Fruit fly (Drosophila melanogaster) whole organism, prepupa: ENCODE data around the gene Sclp.

ENCODE experiments used
- CG10631 ChIP-seq: fragments of 200-800 bp; sonication (Bioruptor generic); optimal IDR thresholded peaks from 2 replicates; lab custom pipeline; 2016; ENCODE audit warnings: missing biosample characterization, missing genetic modification characterization
- CG10669 ChIP-seq: fragments of 200-800 bp; sonication (Bioruptor generic); optimal IDR thresholded peaks from 3 replicates; lab custom pipeline; 2018; ENCODE audit warnings: missing biosample characterization, mild to moderate bottlenecking, missing genetic modification characterization, moderate library complexity
- CG11294 ChIP-seq: fragments of 200-800 bp; sonication (Bioruptor generic); IDR thresholded peaks from 2 replicates; pipeline ENCODE4 v1.3.6; 2022; ENCODE audit warnings: missing biosample characterization, missing genetic modification characterization
- CG11762 ChIP-seq: fragments of 200-800 bp; sonication (Bioruptor generic); optimal IDR thresholded peaks from 3 replicates; lab custom pipeline; 2016; ENCODE audit warnings: missing biosample characterization, missing genetic modification characterization; ENCODE audit not compliant: insufficient read depth
- CG1621 ChIP-seq: fragments of 200-800 bp; sonication (Bioruptor generic); optimal IDR thresholded peaks from 3 replicates; lab custom pipeline; 2018; ENCODE audit warnings: missing biosample characterization, mild to moderate bottlenecking, missing genetic modification characterization
- CG3032 ChIP-seq: fragments of 200-800 bp; optimal IDR thresholded peaks from 2 replicates; lab custom pipeline; 2019; ENCODE audit warnings: missing biosample characterization, mild to moderate bottlenecking, missing genetic modification characterization, moderate library complexity
- CG31627 ChIP-seq: fragments of 200-800 bp; sonication (Bioruptor generic); optimal IDR thresholded peaks from 3 replicates; lab custom pipeline; 2016; ENCODE audit warnings: missing biosample characterization, missing genetic modification characterization
- CG34406 ChIP-seq: fragments of 200-800 bp; sonication (Bioruptor generic); optimal IDR thresholded peaks from 3 replicates; lab custom pipeline; 2016; ENCODE audit warnings: missing biosample characterization, missing genetic modification characterization
- CG4318 ChIP-seq: fragments of 200-800 bp; sonication (Bioruptor generic); optimal IDR thresholded peaks from 3 replicates; lab custom pipeline; 2017; ENCODE audit warnings: missing biosample characterization, mild to moderate bottlenecking, missing genetic modification characterization
- CG6163 ChIP-seq: fragments of 200-800 bp; sonication (Bioruptor generic); IDR thresholded peaks from 3 replicates; pipeline ENCODE4 v1.3.6; 2022; ENCODE audit warnings: missing biosample characterization, missing genetic modification characterization
- CG6792 ChIP-seq: fragments of 200-800 bp; sonication (Bioruptor generic); optimal IDR thresholded peaks from 3 replicates; lab custom pipeline; 2016; ENCODE audit warnings: missing biosample characterization, missing genetic modification characterization
- CG6808 ChIP-seq: fragments of 200-800 bp; sonication (Bioruptor generic); optimal IDR thresholded peaks from 3 replicates; lab custom pipeline; 2017; ENCODE audit warnings: missing biosample characterization, missing genetic modification characterization, mild to moderate bottlenecking, moderate library complexity, missing genetic modification reagents
- CG6854 ChIP-seq: fragments of 200-800 bp; sonication (Bioruptor generic); optimal IDR thresholded peaks from 2 replicates; lab custom pipeline; 2017; ENCODE audit warnings: missing biosample characterization, mild to moderate bottlenecking, missing genetic modification characterization
- CG7368 ChIP-seq: fragments of 200-800 bp; sonication (Bioruptor generic); optimal IDR thresholded peaks from 3 replicates; lab custom pipeline; 2016; ENCODE audit warnings: missing biosample characterization, missing genetic modification characterization
- CG8119 ChIP-seq: fragments of 200-800 bp; sonication (Bioruptor generic); IDR thresholded peaks from 3 replicates; pipeline ENCODE4 v1.3.6; 2022; ENCODE audit warnings: missing biosample characterization, missing genetic modification characterization
- Eip75B ChIP-seq: fragments of 200-800 bp; sonication (Bioruptor generic); optimal IDR thresholded peaks from 3 replicates; lab custom pipeline; 2016; ENCODE audit warnings: missing biosample characterization, missing genetic modification characterization
- Eip78C ChIP-seq: fragments of 200-800 bp; sonication (Bioruptor generic); peaks from one replicate; lab custom pipeline; 2016; ENCODE audit warnings: missing biosample characterization, missing genetic modification characterization
- Eip93F ChIP-seq: fragments of 200-800 bp; sonication (Bioruptor generic); optimal IDR thresholded peaks from 2 replicates; lab custom pipeline; 2016; ENCODE audit warnings: missing biosample characterization, mild to moderate bottlenecking, missing genetic modification characterization
- Gug ChIP-seq: fragments of 200-800 bp; sonication (Bioruptor generic); IDR thresholded peaks from 2 replicates; pipeline ENCODE4 v1.3.6; 2022; ENCODE audit warnings: missing biosample characterization, missing genetic modification characterization
- Hr39 ChIP-seq: fragments of 200-800 bp; sonication (Bioruptor generic); optimal IDR thresholded peaks from 2 replicates; lab custom pipeline; 2016; ENCODE audit warnings: missing biosample characterization, missing genetic modification characterization
- Hr4 ChIP-seq: fragments of 200-800 bp; sonication (Bioruptor generic); optimal IDR thresholded peaks from 3 replicates; lab custom pipeline; 2016; ENCODE audit warnings: missing biosample characterization, missing genetic modification characterization
- Lpt ChIP-seq: fragments of 200-800 bp; sonication (Bioruptor generic); optimal IDR thresholded peaks from 3 replicates; lab custom pipeline; 2016; ENCODE audit warnings: missing biosample characterization, missing genetic modification characterization
- Met ChIP-seq: fragments of 200-800 bp; sonication (Bioruptor generic); optimal IDR thresholded peaks from 3 replicates; lab custom pipeline; 2016; ENCODE audit warnings: missing biosample characterization, missing genetic modification characterization
- OdsH ChIP-seq: fragments of 200-800 bp; sonication (Bioruptor generic); optimal IDR thresholded peaks from 3 replicates; lab custom pipeline; 2016; ENCODE audit warnings: missing biosample characterization, missing genetic modification characterization
- Sox14 ChIP-seq: fragments of 200-800 bp; sonication (Bioruptor generic); optimal IDR thresholded peaks from 3 replicates; lab custom pipeline; 2016; ENCODE audit warnings: missing biosample characterization, missing genetic modification characterization
- Sox15 ChIP-seq: fragments of 200-800 bp; sonication (Bioruptor generic); optimal IDR thresholded peaks from 3 replicates; lab custom pipeline; 2016; ENCODE audit warnings: missing biosample characterization, missing genetic modification characterization
- achi ChIP-seq: fragments of 200-800 bp; sonication (Bioruptor generic); optimal IDR thresholded peaks from 3 replicates; lab custom pipeline; 2016; ENCODE audit warnings: missing biosample characterization, missing genetic modification characterization
- cyc ChIP-seq: fragments of 200-800 bp; sonication (Bioruptor generic); optimal IDR thresholded peaks from 3 replicates; lab custom pipeline; 2016; ENCODE audit warnings: missing biosample characterization, missing genetic modification characterization
- dsx ChIP-seq: fragments of 200-800 bp; optimal IDR thresholded peaks from 3 replicates; lab custom pipeline; 2019; ENCODE audit warnings: missing biosample characterization, mild to moderate bottlenecking, missing genetic modification characterization, moderate library complexity; ENCODE audit not compliant: poor library complexity, severe bottlenecking
- esn ChIP-seq: fragments of 200-800 bp; sonication (Bioruptor generic); optimal IDR thresholded peaks from 2 replicates; lab custom pipeline; 2016; ENCODE audit warnings: missing biosample characterization, mild to moderate bottlenecking, missing genetic modification characterization, moderate library complexity
- fd85E ChIP-seq: fragments of 200-800 bp; sonication (Bioruptor generic); optimal IDR thresholded peaks from 3 replicates; lab custom pipeline; 2016; ENCODE audit warnings: missing biosample characterization, missing genetic modification characterization
- fkh ChIP-seq: fragments of 200-800 bp; sonication (Bioruptor generic); optimal IDR thresholded peaks from 3 replicates; lab custom pipeline; 2017; ENCODE audit warnings: missing biosample characterization, mild to moderate bottlenecking, missing genetic modification characterization, moderate library complexity
- net ChIP-seq: fragments of 200-800 bp; sonication (Bioruptor generic); optimal IDR thresholded peaks from 3 replicates; lab custom pipeline; 2016; ENCODE audit warnings: missing biosample characterization, missing genetic modification characterization
- spab ChIP-seq: fragments of 200-800 bp; sonication (Bioruptor generic); optimal IDR thresholded peaks from 2 replicates; lab custom pipeline; 2017; ENCODE audit warnings: missing biosample characterization, mild to moderate bottlenecking, missing genetic modification characterization, missing genetic modification reagents
- ss ChIP-seq, 2 experiments: fragments of 200-800 bp; sonication (Bioruptor generic); optimal IDR thresholded peaks; 2 replicates in 1 of 2; 3 replicates in 1 of 2; lab custom pipeline; 2017 to 2018; ENCODE audit warnings: mild to moderate bottlenecking in 2 of 2, missing biosample characterization in 2 of 2, missing genetic modification characterization in 2 of 2, moderate library complexity in 1 of 2
- svp ChIP-seq: fragments of 200-800 bp; sonication (Bioruptor generic); peaks from one replicate; lab custom pipeline; 2016; ENCODE audit warnings: missing biosample characterization, missing genetic modification characterization
- vri ChIP-seq: fragments of 200-800 bp; sonication (Bioruptor generic); optimal IDR thresholded peaks from 3 replicates; lab custom pipeline; 2016; ENCODE audit warnings: missing biosample characterization, mild to moderate bottlenecking, missing genetic modification characterization

Sclp gene

DNA sequence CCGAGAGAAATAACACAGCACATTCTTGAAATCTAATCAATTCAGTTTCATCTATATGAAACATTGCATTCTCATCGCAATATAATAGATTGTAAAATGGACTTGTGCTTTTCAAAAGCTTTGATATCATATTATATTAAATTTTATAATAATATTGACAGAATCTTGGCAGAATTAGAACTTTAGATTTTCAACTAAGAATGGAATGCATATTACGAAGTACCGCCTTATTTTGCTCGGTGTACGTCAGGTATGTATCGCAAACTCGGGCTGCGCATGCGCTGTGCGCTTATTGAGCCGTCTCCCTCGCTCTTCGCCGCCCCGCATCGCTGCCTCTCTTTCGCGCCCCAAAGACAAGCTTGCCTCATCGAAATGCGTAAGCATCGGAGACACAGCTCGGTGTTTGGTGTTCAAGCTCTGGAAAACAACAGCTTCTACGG lies 9.3 kb downstream of the Sclp start (continued):
- TF ChIP-seq net (GFP tag; lab: Kevin White, UChicago) (peak; percentile 80), svp (peak; percentile 89), Gug (peak; percentile 86), achi (GFP tag; lab: Kevin White, UChicago) (peak; percentile 86), Eip93F (GFP tag; lab: Kevin White, UChicago) (no peak), spab (peak; percentile 82), Sox14 (GFP tag; lab: Kevin White, UChicago) (peak; percentile 56), fd85E (GFP tag; lab: Kevin White, UChicago) (peak; percentile 56), CG10669 (GFP tag; lab: Kevin White, UChicago) (peak; percentile 86), CG1621 (tag; lab: Kevin White, UChicago) (peak; percentile 81), Hr39 (GFP tag; lab: Kevin White, UChicago) (peak; percentile 59), CG6808 (peak; percentile 92), CG34406 (GFP tag; lab: Kevin White, UChicago) (peak; percentile 88), vri (GFP tag; lab: Kevin White, UChicago) (peak; percentile 47), CG11294 (GFP tag; lab: Robert Waterston, UW) (peak; percentile 55), OdsH (GFP tag; lab: Kevin White, UChicago) (peak; percentile 86), Met (GFP tag; lab: Kevin White, UChicago) (peak; percentile 72), Eip75B (GFP tag; lab: Kevin White, UChicago) (peak; percentile 68), CG6792 (GFP tag; lab: Kevin White, UChicago) (peak; percentile 82), CG8119 (GFP tag; lab: Robert Waterston, UW) (peak; percentile 95), CG11762 (peak; percentile 74), cyc (GFP tag; lab: Kevin White, UChicago) (peak; percentile 55)
- TF ChIP-seq, all 60 proteins: peak for 58

DNA sequence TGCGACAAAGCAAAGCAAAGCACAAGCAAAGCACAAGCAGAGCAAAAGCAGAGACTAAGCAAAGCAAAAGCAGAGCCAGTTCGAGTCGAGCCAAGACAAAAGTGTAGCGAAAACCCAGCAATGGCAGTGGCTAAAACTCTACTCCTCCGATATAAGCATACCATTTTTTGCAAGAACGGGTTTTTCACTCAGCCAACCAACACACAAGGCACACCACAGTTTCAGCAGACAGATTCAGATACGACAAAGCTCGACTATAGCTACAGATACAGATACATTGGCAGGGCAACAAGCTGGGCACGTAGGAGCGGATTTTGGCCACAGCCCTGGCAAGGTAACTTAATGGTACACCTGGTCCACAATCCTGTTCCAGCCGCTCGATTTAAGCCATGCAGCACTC lies 10.9 kb downstream of the Sclp start:
- TF ChIP-seq spab (no peak), CG6792 (GFP tag; lab: Kevin White, UChicago) (no peak), fkh (GFP tag; lab: Kevin White, UChicago) (no peak), CG10669 (GFP tag; lab: Kevin White, UChicago) (no peak), Eip78C (GFP tag; lab: Kevin White, UChicago) (peak; percentile 56), ss (GFP tag; optimal IDR thresholded peaks at IDR 0.05; lab: Kevin White, UChicago) (peak in 1 of 2 experiments; percentile 27), CG6163 (GFP tag; lab: Robert Waterston, UW) (0 out of 3 replicates have a peak, but pooled peaks have one; percentile 12), Gug (no peak), CG11762 (no peak), CG4318 (GFP tag; lab: Kevin White, UChicago) (no peak), dsx (peak; percentile 12), CG6854 (GFP tag; lab: Kevin White, UChicago) (peak; percentile 41), Lpt (peak; percentile 34), Sox15 (GFP tag; lab: Kevin White, UChicago) (no peak)

DNA sequence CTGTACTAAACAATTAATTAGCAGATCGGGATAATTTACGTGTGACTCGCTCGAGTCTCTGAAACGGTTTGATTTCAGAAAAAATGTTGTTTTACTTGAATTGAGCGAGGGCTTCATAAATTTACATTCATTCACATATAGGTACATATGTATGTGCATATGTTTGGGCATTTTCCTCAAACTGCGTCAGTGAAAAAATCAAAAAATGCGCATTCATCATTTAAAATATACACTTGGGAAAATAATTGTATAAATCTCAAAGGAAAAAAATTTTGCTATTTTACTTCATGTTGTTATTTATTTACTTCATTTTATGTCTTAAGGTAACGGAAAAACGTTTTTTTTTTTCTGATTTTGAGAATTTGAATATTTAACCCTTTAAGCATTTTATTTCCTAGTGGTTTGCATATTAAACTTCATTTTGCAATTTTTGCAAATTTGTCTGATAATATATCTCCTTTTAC lies 17.6 kb downstream of the Sclp start, which contains the start of gene CG43156:
Gene CG43156, minus strand, starts transcription at position 51 of the 464 bp plus-strand sequence.
- TF ChIP-seq Met (GFP tag; lab: Kevin White, UChicago) (no peak), CG1621 (tag; lab: Kevin White, UChicago) (no peak), Eip78C (GFP tag; lab: Kevin White, UChicago) (peak; percentile 41)

DNA sequence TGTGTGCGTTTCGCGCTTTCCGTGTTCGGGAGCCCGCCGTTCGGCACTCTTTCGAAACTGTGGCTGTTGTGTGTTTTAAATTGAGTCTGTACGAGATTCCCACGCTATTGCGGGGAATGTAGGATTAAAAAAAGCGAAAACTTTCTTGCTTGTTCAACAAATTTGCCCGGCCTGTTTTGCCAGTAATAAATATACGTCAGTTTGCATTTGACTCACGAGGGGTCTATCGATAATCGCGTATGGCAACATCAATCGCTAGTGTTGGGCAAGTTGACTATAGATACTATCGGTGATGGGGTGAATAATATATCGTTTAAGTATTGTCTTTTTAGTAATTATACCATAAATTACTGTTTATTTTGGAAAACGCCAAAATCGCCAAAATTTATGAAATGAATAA lies 19.3 kb downstream of the Sclp start, which contains the start of gene Upf1:
Gene Upf1, minus strand, starts transcription at position 228 of the 400 bp plus-strand sequence.
- TF ChIP-seq OdsH (GFP tag; lab: Kevin White, UChicago) (no peak), esn (GFP tag; lab: Kevin White, UChicago) (peak; percentile 30), CG3032 (tag; lab: Kevin White, UChicago) (no peak), CG10631 (peak; percentile 28), CG7368 (GFP tag; lab: Kevin White, UChicago) (no peak), CG31627 (peak; percentile 13), Hr4 (GFP tag; lab: Kevin White, UChicago) (no peak), fkh (GFP tag; lab: Kevin White, UChicago) (no peak), CG6854 (GFP tag; lab: Kevin White, UChicago) (no peak)
